ENCODE assay signal across 1 fruit fly cellular context in the genomic region with DNA sequence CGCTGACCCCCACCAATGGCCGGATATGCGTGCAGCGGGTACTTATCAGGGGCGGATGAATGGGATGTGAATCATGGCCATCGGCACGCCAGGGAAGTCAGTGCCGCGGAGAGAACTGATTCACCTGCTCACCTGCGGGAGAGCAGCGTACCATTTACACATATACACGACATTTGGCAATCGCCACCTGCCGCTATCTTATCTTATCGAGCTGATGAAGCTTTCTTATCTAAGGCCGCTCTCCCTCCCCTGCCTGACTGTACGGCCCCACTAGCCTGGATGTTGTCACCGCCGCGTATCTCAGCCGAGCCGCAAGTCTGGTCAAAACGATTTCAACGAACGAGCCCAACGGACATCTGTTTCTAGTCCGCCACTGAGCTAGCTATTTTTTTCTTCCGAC.
TF ChIP-seq lines count a peak whose summit lies in the region.

A gene (plus strand): TSS at position 298 of the 400 bp plus-strand sequence.

TF ChIP-seq in whole organism, embryonic, 481 proteins besides CTCF, POLR2A, EP300 and RAD21 (continued from another document):
- TF ChIP-seq Deaf1 (tag; optimal IDR thresholded peaks at IDR 0.05; lab: Kevin White, UChicago) (peak; percentile 24), toy (GFP tag; IDR thresholded peaks at IDR 0.05; lab: Robert Waterston, UW) (no peak), chinmo (GFP tag; IDR thresholded peaks at IDR 0.05; lab: Robert Waterston, UW; ENCODE audit: partially characterized antibody) (0 out of 4 replicates have a peak, but pooled peaks have one; percentile 58), CG9876 (GFP tag; optimal IDR thresholded peaks at IDR 0.05; lab: Kevin White, UChicago) (no peak), crol (GFP tag; IDR thresholded peaks at IDR 0.05; lab: Robert Waterston, UW) (peak; percentile 76), nerfin-2 (GFP tag; IDR thresholded peaks at IDR 0.05; lab: Robert Waterston, UW; ENCODE audit: partially characterized antibody) (no peak), luna (GFP tag; optimal IDR thresholded peaks at IDR 0.05; lab: Kevin White, UChicago) (no peak), GATAe (GFP tag; conservative IDR thresholded peaks at IDR 0.05; lab: Robert Waterston, UW) (peak; percentile 99), HmgZ (tag; optimal IDR thresholded peaks at IDR 0.05; lab: Kevin White, UChicago) (peak; percentile 9), tup (GFP tag; optimal IDR thresholded peaks at IDR 0.05; lab: Kevin White, UChicago) (no peak), sd (tag; optimal IDR thresholded peaks at IDR 0.05; lab: Kevin White, UChicago) (peak; percentile 17), CG3407 (GFP tag; optimal IDR thresholded peaks at IDR 0.05; lab: Kevin White, UChicago) (no peak), dati (GFP tag; IDR thresholded peaks at IDR 0.05; lab: Robert Waterston, UW) (no peak), CG10267 (tag; optimal IDR thresholded peaks at IDR 0.05; lab: Kevin White, UChicago) (no peak), dimm (GFP tag; IDR thresholded peaks at IDR 0.05; lab: Robert Waterston, UW) (no peak), cwo (GFP tag; optimal IDR thresholded peaks at IDR 0.05; lab: Kevin White, UChicago) (no peak), CG4820 (GFP tag; optimal IDR thresholded peaks at IDR 0.05; lab: Kevin White, UChicago) (no peak), CG2199 (GFP tag; IDR thresholded peaks at IDR 0.05; lab: Robert Waterston, UW) (no peak), Rx (GFP tag; IDR thresholded peaks at IDR 0.05; lab: Robert Waterston, UW) (no peak), Trl (optimal IDR thresholded peaks at IDR 0.05; lab: Kevin White, UChicago) (no peak), Trl (GFP tag; optimal IDR thresholded peaks at IDR 0.05; lab: Kevin White, UChicago) (no peak), CG11085 (GFP tag; IDR thresholded peaks at IDR 0.05; lab: Robert Waterston, UW) (no peak), CG8924 (tag; optimal IDR thresholded peaks at IDR 0.05; lab: Kevin White, UChicago) (no peak), Camta (GFP tag; optimal IDR thresholded peaks at IDR 0.05; lab: Kevin White, UChicago) (no peak), disco-r (GFP tag; optimal IDR thresholded peaks at IDR 0.05; lab: Kevin White, UChicago) (no peak), mirr (GFP tag; optimal IDR thresholded peaks at IDR 0.05; lab: Kevin White, UChicago) (peak; percentile 53)
